Worm (Caenorhabditis elegans) whole organism, young adult: ENCODE measurements around the gene srz-29.

Source experiments
- C17E4.6 ChIP-seq: fragments of 200-800 bp; sonication (Bioruptor generic); IDR thresholded peaks from 2 replicates; pipeline ENCODE4 v1.3.6; 2022; ENCODE audit warnings: missing genetic modification reagents, missing genetic modification characterization, missing compliant biosample characterization
- D2030.7 ChIP-seq: fragments of 200-800 bp; sonication (Bioruptor generic); IDR thresholded peaks from 2 replicates; pipeline ENCODE4 v1.3.6; 2022; ENCODE audit warnings: missing genetic modification reagents, missing genetic modification characterization, missing compliant biosample characterization
- F37B4.10 ChIP-seq: fragments of 200-800 bp; sonication (Bioruptor generic); IDR thresholded peaks from 2 replicates; pipeline ENCODE4 v1.3.6; 2022; ENCODE audit warnings: missing genetic modification characterization, missing compliant biosample characterization
- F39B2.1 ChIP-seq: fragments of 200-800 bp; sonication (Bioruptor generic); IDR thresholded peaks from 2 replicates; pipeline ENCODE4 v1.3.6; 2022; ENCODE audit warnings: missing genetic modification reagents, missing genetic modification characterization, missing compliant biosample characterization
- F55B11.4 ChIP-seq: sonication (generic microtip); optimal IDR thresholded peaks from 2 replicates; lab custom pipeline; 2016; ENCODE audit warnings: missing compliant biosample characterization, missing genetic modification characterization, borderline replicate concordance; ENCODE audit not compliant: insufficient read depth
- F57A8.1 ChIP-seq: fragments of 200-800 bp; sonication (Bioruptor generic); optimal IDR thresholded peaks from 2 replicates; lab custom pipeline; 2018; ENCODE audit warnings: mild to moderate bottlenecking, missing genetic modification characterization, moderate library complexity, missing compliant biosample characterization
- T07F8.4 ChIP-seq: sonication (generic microtip); optimal IDR thresholded peaks from 2 replicates; lab custom pipeline; 2016; ENCODE audit warnings: mild to moderate bottlenecking, missing genetic modification characterization, moderate library complexity, missing compliant biosample characterization
- T26A5.8 ChIP-seq: sonication (generic microtip); optimal IDR thresholded peaks from 2 replicates; lab custom pipeline; 2016; ENCODE audit warnings: missing genetic modification characterization, missing compliant biosample characterization
- ZK185.1 ChIP-seq: sonication (generic microtip); optimal IDR thresholded peaks from 2 replicates; lab custom pipeline; 2016; ENCODE audit warnings: mild to moderate bottlenecking, missing genetic modification characterization, missing compliant biosample characterization; ENCODE audit not compliant: poor library complexity, severe bottlenecking
- aptf-2 ChIP-seq: fragments of 200-800 bp; sonication (Bioruptor generic); conservative IDR thresholded peaks from 2 replicates; pipeline ENCODE4 v1.3.6; 2022; ENCODE audit warnings: missing genetic modification reagents, missing genetic modification characterization, missing compliant biosample characterization
- aptf-3 ChIP-seq: fragments of 200-800 bp; sonication (Bioruptor generic); IDR thresholded peaks from 2 replicates; pipeline ENCODE4 v1.3.6; 2022; ENCODE audit warnings: missing genetic modification characterization, missing compliant biosample characterization
- attf-3 ChIP-seq: fragments of 200-800 bp; sonication (Bioruptor generic); conservative IDR thresholded peaks from 2 replicates; pipeline ENCODE4 v1.3.6; 2022; ENCODE audit warnings: missing genetic modification reagents, missing genetic modification characterization, missing compliant biosample characterization
- ccch-3 ChIP-seq: fragments of 200-800 bp; sonication (Bioruptor generic); optimal IDR thresholded peaks from 2 replicates; lab custom pipeline; 2018; ENCODE audit warnings: mild to moderate bottlenecking, missing genetic modification characterization, missing compliant biosample characterization
- cebp-1 ChIP-seq, 2 experiments: fragments of 200-800 bp in 1 of 2; sonication (Bioruptor generic) in 1 of 2; sonication (generic microtip) in 1 of 2; IDR thresholded peaks in 1 of 2; optimal IDR thresholded peaks in 1 of 2; 2 replicates each; pipeline versions ENCODE4 v1.3.6 to Lab custom; 2017 to 2022; ENCODE audit warnings: missing compliant biosample characterization in 2 of 2, missing genetic modification characterization in 2 of 2, mild to moderate bottlenecking in 1 of 2, missing genetic modification reagents in 1 of 2, moderate library complexity in 1 of 2
- ceh-40 ChIP-seq: fragments of 200-800 bp; sonication (Bioruptor generic); IDR thresholded peaks from 2 replicates; pipeline ENCODE4 v1.3.6; 2022; ENCODE audit warnings: missing genetic modification characterization, missing compliant biosample characterization
- dpl-1 ChIP-seq: fragments of 150-350 bp; optimal IDR thresholded peaks from 2 replicates; lab custom pipeline; 2014; ENCODE audit warnings: missing biosample characterization, missing genetic modification reagents, missing genetic modification characterization
- egrh-3 ChIP-seq: fragments of 200-800 bp; sonication (Bioruptor generic); IDR thresholded peaks from 2 replicates; pipeline ENCODE4 v1.3.6; 2022; ENCODE audit warnings: missing genetic modification reagents, missing genetic modification characterization, missing compliant biosample characterization
- gei-17 ChIP-seq: fragments of 200-800 bp; sonication (Bioruptor generic); optimal IDR thresholded peaks from 2 replicates; lab custom pipeline; 2018; ENCODE audit warnings: mild to moderate bottlenecking, missing genetic modification characterization, missing compliant biosample characterization
- him-1 ChIP-seq: sonication (generic microtip); optimal IDR thresholded peaks from 2 replicates; lab custom pipeline; 2016; ENCODE audit warnings: missing genotype, missing genetic modification reagents, missing genetic modification characterization, missing compliant biosample characterization
- hlh-26 ChIP-seq: fragments of 200-800 bp; sonication (Bioruptor generic); conservative IDR thresholded peaks from 2 replicates; pipeline ENCODE4 v1.3.6; 2022; ENCODE audit warnings: missing genetic modification reagents, missing genetic modification characterization, missing compliant biosample characterization
- hmg-20 ChIP-seq: fragments of 200-800 bp; sonication (Bioruptor generic); IDR thresholded peaks from 2 replicates; pipeline ENCODE4 v1.3.6; 2022; ENCODE audit warnings: missing genetic modification reagents, missing genetic modification characterization, missing compliant biosample characterization
- lin-26 ChIP-seq: fragments of 200-800 bp; sonication (Bioruptor generic); IDR thresholded peaks from 2 replicates; pipeline ENCODE4 v1.3.6; 2022; ENCODE audit warnings: missing genetic modification reagents, missing genetic modification characterization, missing compliant biosample characterization
- lin-35 ChIP-seq, 3 experiments: fragments of 150-350 bp in 2 of 3; sonication (generic microtip) in 1 of 3; optimal IDR thresholded peaks; 2 replicates each; lab custom pipeline; 2014 to 2018; ENCODE audit warnings: missing biosample characterization in 3 of 3, missing genetic modification characterization in 3 of 3, missing genetic modification reagents in 3 of 3
- lin-40 ChIP-seq: sonication (generic microtip); optimal IDR thresholded peaks from 2 replicates; lab custom pipeline; 2016; ENCODE audit warnings: missing genetic modification characterization, mild to moderate bottlenecking, missing compliant biosample characterization, missing genotype, missing genetic modification reagents
- madf-10 ChIP-seq: sonication (generic microtip); optimal IDR thresholded peaks from 2 replicates; lab custom pipeline; 2016; ENCODE audit warnings: mild to moderate bottlenecking, missing genetic modification characterization, missing compliant biosample characterization
- madf-3 ChIP-seq: fragments of 200-800 bp; sonication (Bioruptor generic); IDR thresholded peaks from 2 replicates; pipeline ENCODE4 v1.3.6; 2022; ENCODE audit warnings: missing genetic modification reagents, missing genetic modification characterization, missing compliant biosample characterization
- mcd-1 ChIP-seq: fragments of 200-800 bp; sonication (Bioruptor generic); IDR thresholded peaks from 2 replicates; pipeline ENCODE4 v1.3.6; 2022; ENCODE audit warnings: missing genetic modification reagents, missing genetic modification characterization, missing compliant biosample characterization
- mel-28 ChIP-seq: sonication (generic microtip); optimal IDR thresholded peaks from 2 replicates; lab custom pipeline; 2016; ENCODE audit warnings: borderline replicate concordance, mild to moderate bottlenecking, missing genetic modification characterization, missing compliant biosample characterization
- nhr-179 ChIP-seq: sonication (generic microtip); optimal IDR thresholded peaks from 2 replicates; lab custom pipeline; 2016; ENCODE audit warnings: mild to moderate bottlenecking, missing genetic modification characterization, missing compliant biosample characterization
- sdz-38 ChIP-seq: sonication (generic microtip); optimal IDR thresholded peaks from 2 replicates; lab custom pipeline; 2016; ENCODE audit warnings: missing genotype, missing genetic modification characterization, missing compliant biosample characterization
- snpc-4 ChIP-seq, 5 experiments: fragments of 150-350 bp in 1 of 5; sonication (generic microtip) in 4 of 5; optimal IDR thresholded peaks; 2 replicates each; lab custom pipeline; 2014 to 2018; ENCODE audit warnings: missing genetic modification characterization in 5 of 5, missing biosample characterization in 3 of 5, antibody characterized with exemption in 2 of 5, mild to moderate bottlenecking in 2 of 5, missing compliant biosample characterization in 2 of 5, missing genotype in 2 of 5, moderate library complexity in 2 of 5, missing genetic modification reagents in 1 of 5
- xnd-1 ChIP-seq: sonication (generic microtip); optimal IDR thresholded peaks from 2 replicates; lab custom pipeline; 2016; ENCODE audit warnings: missing genotype, missing genetic modification reagents, missing genetic modification characterization, missing compliant biosample characterization
- ztf-28 ChIP-seq: fragments of 200-800 bp; sonication (Bioruptor generic); IDR thresholded peaks from 2 replicates; pipeline ENCODE4 v1.3.6; 2022; ENCODE audit warnings: missing genetic modification reagents, missing genetic modification characterization, missing compliant biosample characterization

srz-29 gene

DNA sequence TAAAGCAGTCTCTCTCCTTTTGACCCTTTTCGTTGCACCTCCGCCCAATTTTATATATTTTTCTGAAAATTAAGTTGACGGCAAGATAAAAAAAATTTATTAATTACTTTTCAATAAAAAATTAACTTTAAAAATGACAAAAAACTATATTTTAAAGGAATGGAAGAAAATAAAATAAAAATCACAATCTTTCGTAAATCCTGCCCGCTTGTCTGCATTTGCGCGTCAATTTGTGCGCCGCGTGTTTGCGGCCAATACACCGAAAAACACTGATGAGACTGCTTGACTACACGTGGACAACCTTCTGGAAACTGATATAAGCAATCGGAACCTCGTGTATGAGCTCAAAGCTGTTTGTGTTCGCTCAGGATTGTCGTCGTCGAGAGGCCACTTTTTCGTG is 8.7 kb downstream of the srz-29 start, which contains the start of gene C08F11.7:
C08F11.7 (plus strand) TSS at position 301 of the 400 bp plus-strand sequence.
- TF ChIP-seq ceh-40 (GFP tag; lab: Robert Waterston, UW) (no peak), T07F8.4 (tag; lab: Kevin White, UChicago) (no peak), gei-17 (no peak), F57A8.1 (GFP tag; lab: Kevin White, UChicago) (no peak), snpc-4 (GFP tag; optimal IDR thresholded peaks at IDR 0.05; lab: Kevin White, UChicago) (no peak), snpc-4 (tag; optimal IDR thresholded peaks at IDR 0.05; lab: Kevin White, UChicago) (peak in 1 of 4 experiments; percentile 68)
- TF ChIP-seq, all 124 proteins: peak for 1

DNA sequence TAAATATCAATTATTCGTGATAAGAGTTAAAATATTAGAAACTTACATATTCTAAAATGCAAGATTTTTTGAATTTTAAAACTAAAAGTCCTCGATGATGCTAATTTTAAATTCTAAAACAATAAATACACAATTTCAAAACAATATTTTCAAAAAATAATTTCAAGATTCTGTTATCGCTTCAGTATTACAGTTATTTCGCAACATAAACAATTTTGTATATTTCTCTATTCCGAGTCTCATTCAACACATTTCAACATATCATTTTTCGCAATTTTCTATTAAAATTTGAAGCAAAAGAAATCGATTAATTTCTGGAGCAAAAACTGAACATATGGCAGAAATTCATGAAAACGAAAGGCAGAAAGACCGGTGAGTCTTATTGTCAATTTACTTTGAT is 12.6 kb downstream of the srz-29 start, which contains the start of gene fbxa-98:
fbxa-98 (plus strand) TSS at position 243 of the 400 bp plus-strand sequence.
- TF ChIP-seq ztf-28 (no peak), nhr-179 (tag; lab: Kevin White, UChicago) (no peak), cebp-1 (GFP tag; IDR thresholded peaks at IDR 0.05; lab: Robert Waterston, UW) (peak; percentile 81; the same call in 1 of the 2 replicates), cebp-1 (tag; optimal IDR thresholded peaks at IDR 0.05; lab: Kevin White, UChicago) (no peak), hmg-20 (no peak)

DNA sequence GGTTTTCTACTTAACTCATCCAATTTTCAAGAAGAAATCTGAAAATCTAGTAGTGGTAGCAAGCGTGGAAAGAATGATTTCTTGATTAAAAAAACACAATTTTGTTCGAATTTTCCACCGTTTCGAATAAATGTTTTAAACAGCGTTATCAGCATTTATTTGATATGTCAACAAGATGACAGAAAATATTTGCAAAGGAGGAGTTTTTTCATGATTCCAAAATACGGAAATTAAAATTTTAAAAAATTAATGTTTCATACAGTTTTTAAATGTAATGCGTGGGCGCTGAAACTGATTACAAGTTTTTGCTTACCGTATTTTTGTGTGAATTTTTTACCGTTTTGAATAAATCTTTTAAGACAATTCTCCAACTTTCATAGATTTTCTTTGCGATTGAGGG is 13.1 kb downstream of the srz-29 start:
- no peak for TF ChIP-seq nhr-179 (tag; lab: Kevin White, UChicago)

DNA sequence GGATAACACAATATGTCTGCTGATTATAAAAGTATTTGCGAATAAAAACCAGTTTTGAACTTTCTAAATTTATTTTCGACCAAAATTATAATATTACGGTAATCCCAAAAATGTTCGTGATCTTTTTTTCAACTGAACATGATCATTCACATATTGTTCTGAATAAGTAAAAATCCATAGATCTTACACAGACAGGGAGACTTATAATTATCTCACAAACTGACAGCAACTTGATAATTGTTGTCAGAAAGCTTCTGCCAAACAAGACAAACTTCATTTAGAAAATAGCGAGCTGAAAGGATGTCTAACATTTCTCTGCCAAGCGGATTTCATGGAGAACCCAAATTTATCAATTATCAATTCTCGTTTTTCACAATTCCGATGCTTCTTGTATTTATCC is 19.3 kb downstream of the srz-29 start, which contains the start of gene sru-21:
sru-21 (plus strand) TSS at position 301 of the 400 bp plus-strand sequence.
- TF ChIP-seq lin-35 (GFP tag; optimal IDR thresholded peaks at IDR 0.05; lab: Kevin White, UChicago), result no peak
- no peak for TF ChIP-seq madf-10 (tag; lab: Kevin White, UChicago)
- TF ChIP-seq F57A8.1 (GFP tag; lab: Kevin White, UChicago), result no peak
- TF ChIP-seq ZK185.1 (tag; lab: Kevin White, UChicago), result no peak
- TF ChIP-seq madf-3, result no peak
- TF ChIP-seq egrh-3, result no peak
- TF ChIP-seq T26A5.8 (tag; lab: Kevin White, UChicago), result no peak
- no peak for TF ChIP-seq ccch-3 (GFP tag; lab: Kevin White, UChicago)
- TF ChIP-seq aptf-3 (GFP tag; lab: Robert Waterston, UW), result no peak
- no peak for TF ChIP-seq lin-26 (GFP tag; lab: Robert Waterston, UW)
- TF ChIP-seq aptf-2 (GFP tag; lab: Robert Waterston, UW), result no peak
- no peak for TF ChIP-seq D2030.7 (GFP tag; lab: Robert Waterston, UW)

DNA sequence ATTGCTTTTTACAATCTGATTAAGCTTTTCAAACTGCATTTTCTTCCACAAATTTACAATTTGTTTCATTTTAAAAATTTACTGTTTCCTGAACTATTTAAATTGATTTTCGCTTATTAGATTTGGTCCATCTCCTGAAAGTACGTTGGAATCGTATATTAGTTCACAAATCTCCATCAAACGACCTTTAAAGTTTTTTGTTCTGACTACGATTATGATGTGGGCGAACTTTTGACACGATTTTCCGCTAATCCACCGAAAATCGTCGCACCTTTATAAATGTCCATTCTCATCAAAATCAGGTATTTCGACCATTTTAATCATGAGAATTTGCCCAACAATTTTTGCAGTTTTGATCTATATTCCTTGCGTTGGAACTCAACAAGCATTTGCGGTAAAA is 22.2 kb downstream of the srz-29 start, which contains the start of gene C08F11.1:
C08F11.1 (plus strand) TSS at position 301 of the 400 bp plus-strand sequence.
- TF ChIP-seq hlh-26 (GFP tag; lab: Robert Waterston, UW) (no peak), snpc-4 (GFP tag; optimal IDR thresholded peaks at IDR 0.05; lab: Kevin White, UChicago) (no peak), snpc-4 (tag; optimal IDR thresholded peaks at IDR 0.05; lab: Kevin White, UChicago) (peak in 1 of 4 experiments; percentile 29), sdz-38 (tag; lab: Kevin White, UChicago) (no peak), F55B11.4 (tag; lab: Kevin White, UChicago) (no peak), dpl-1 (GFP tag; lab: Kevin White, UChicago) (no peak), attf-3 (GFP tag; lab: Robert Waterston, UW) (no peak), mel-28 (tag; lab: Kevin White, UChicago) (no peak)

DNA sequence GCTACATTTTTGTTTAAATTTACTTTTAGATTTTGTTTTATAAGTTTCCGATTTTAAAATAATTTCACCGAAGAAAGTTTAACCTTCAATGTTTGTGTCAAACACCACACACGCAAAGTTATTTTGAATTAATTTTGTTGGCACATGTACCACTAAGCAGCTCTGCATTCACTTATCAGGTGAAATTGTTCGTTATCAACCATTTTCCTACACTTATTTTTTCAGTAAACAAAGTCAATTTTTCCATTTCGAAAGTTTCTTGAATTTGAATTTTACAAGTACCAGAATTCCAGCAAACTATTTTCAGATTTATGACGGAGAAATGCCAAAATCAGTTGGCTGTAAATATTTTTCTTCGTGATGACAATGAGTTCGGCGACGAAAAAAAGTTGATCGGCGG is 26.5 kb downstream of the srz-29 start, which contains the start of gene C08F11.3:
C08F11.3 (plus strand) TSS at position 301 of the 400 bp plus-strand sequence.
- TF ChIP-seq egrh-3 (no peak), C17E4.6 (no peak), F37B4.10 (GFP tag; lab: Robert Waterston, UW) (no peak), mel-28 (tag; lab: Kevin White, UChicago) (no peak), xnd-1 (tag; lab: Kevin White, UChicago) (no peak), F39B2.1 (no peak), mcd-1 (GFP tag; lab: Robert Waterston, UW) (no peak), madf-3 (no peak), him-1 (tag; lab: Kevin White, UChicago) (no peak), lin-40 (tag; lab: Kevin White, UChicago) (no peak)
- TF ChIP-seq, all 124 proteins: peak for 0
